ENCODE assay signal across 1 fruit fly cellular context in genomic region chrX:935049-935900, dm6.
TF ChIP-seq lines count a peak whose summit lies in the region.

TSS of gene TRAM (plus strand) at chrX:935232.

TF ChIP-seq in whole organism, embryonic, 481 proteins besides CTCF, POLR2A, EP300 and RAD21 (continued from another document and continues in another):
- TF ChIP-seq CG6765 (GFP tag; optimal IDR thresholded peaks at IDR 0.05; lab: Kevin White, UChicago) (peak; percentile 95), bigmax (GFP tag; optimal IDR thresholded peaks at IDR 0.05; lab: Kevin White, UChicago) (peak; percentile 40), inv (GFP tag; IDR thresholded peaks at IDR 0.05; lab: Robert Waterston, UW; ENCODE audit: partially characterized antibody) (peak; percentile 74), nerfin-2 (GFP tag; IDR thresholded peaks at IDR 0.05; lab: Robert Waterston, UW; ENCODE audit: partially characterized antibody) (peak; percentile 58), NC2β (GFP tag; optimal IDR thresholded peaks at IDR 0.05; lab: Kevin White, UChicago) (peak; percentile 95), CG8924 (tag; optimal IDR thresholded peaks at IDR 0.05; lab: Kevin White, UChicago) (peak; percentile 93), CG15514 (GFP tag; optimal IDR thresholded peaks at IDR 0.05; lab: Kevin White, UChicago) (peak; percentile 98), CG10462 (GFP tag; optimal IDR thresholded peaks at IDR 0.05; lab: Kevin White, UChicago) (peak; percentile 96), CG31388 (GFP tag; optimal IDR thresholded peaks at IDR 0.05; lab: Kevin White, UChicago) (peak; percentile 91), bab2 (GFP tag; optimal IDR thresholded peaks at IDR 0.05; lab: Kevin White, UChicago) (peak; percentile 99), CG14710 (tag; optimal IDR thresholded peaks at IDR 0.05; lab: Kevin White, UChicago) (peak; percentile 96), oc (tag; optimal IDR thresholded peaks at IDR 0.05; lab: Kevin White, UChicago) (peak; percentile 97), CG12104 (GFP tag; optimal IDR thresholded peaks at IDR 0.05; lab: Kevin White, UChicago) (peak; percentile 94), CG3726 (GFP tag; IDR thresholded peaks at IDR 0.05; lab: Robert Waterston, UW) (peak; percentile 99), gsb-n (tag; optimal IDR thresholded peaks at IDR 0.05; lab: Kevin White, UChicago) (peak; percentile 96), CG12391 (tag; optimal IDR thresholded peaks at IDR 0.05; lab: Kevin White, UChicago) (peak; percentile 98), jing (GFP tag; optimal IDR thresholded peaks at IDR 0.05; lab: Kevin White, UChicago) (peak; percentile 97), Hsf (GFP tag; optimal IDR thresholded peaks at IDR 0.05; lab: Kevin White, UChicago) (peak; percentile 98), grau (tag; optimal IDR thresholded peaks at IDR 0.05; lab: Kevin White, UChicago) (peak; percentile 93), otp (GFP tag; IDR thresholded peaks at IDR 0.05; lab: Robert Waterston, UW) (peak; percentile 99), E2f1 (GFP tag; IDR thresholded peaks at IDR 0.05; lab: Robert Waterston, UW) (peak; percentile 98), E2f2 (GFP tag; IDR thresholded peaks at IDR 0.05; lab: Robert Waterston, UW) (peak; percentile 96), CG4730 (GFP tag; IDR thresholded peaks at IDR 0.05; lab: Robert Waterston, UW) (peak; percentile 97), Elba2 (GFP tag; optimal IDR thresholded peaks at IDR 0.05; lab: Kevin White, UChicago) (peak; percentile 86), CG3281 (GFP tag; optimal IDR thresholded peaks at IDR 0.05; lab: Kevin White, UChicago) (peak; percentile 98), sc (optimal IDR thresholded peaks at IDR 0.05; lab: Kevin White, UChicago) (no peak), sc (GFP tag; optimal IDR thresholded peaks at IDR 0.05; lab: Kevin White, UChicago) (peak; percentile 97), CG5180 (GFP tag; optimal IDR thresholded peaks at IDR 0.05; lab: Kevin White, UChicago) (peak; percentile 88), Mes4 (GFP tag; optimal IDR thresholded peaks at IDR 0.05; lab: Kevin White, UChicago) (peak; percentile 98), CG33557 (GFP tag; optimal IDR thresholded peaks at IDR 0.05; lab: Kevin White, UChicago) (peak; percentile 98), CG9215 (GFP tag; IDR thresholded peaks at IDR 0.05; lab: Robert Waterston, UW) (peak; percentile 97), ERR (GFP tag; optimal IDR thresholded peaks at IDR 0.05; lab: Kevin White, UChicago) (peak; percentile 95), rib (GFP tag; IDR thresholded peaks at IDR 0.05; lab: Robert Waterston, UW) (peak; percentile 98), abd-A (tag; optimal IDR thresholded peaks at IDR 0.05; lab: Kevin White, UChicago) (no peak), Awh (GFP tag; IDR thresholded peaks at IDR 0.05; lab: Robert Waterston, UW) (peak; percentile 99), ase (GFP tag; IDR thresholded peaks at IDR 0.05; lab: Robert Waterston, UW) (peak; percentile 99), Eip74EF (GFP tag; optimal IDR thresholded peaks at IDR 0.05; lab: Kevin White, UChicago) (peak in 1 of 2 experiments; percentile 89), slp2 (GFP tag; optimal IDR thresholded peaks at IDR 0.05; lab: Kevin White, UChicago) (peak; percentile 98), CG31224 (GFP tag; IDR thresholded peaks at IDR 0.05; lab: Robert Waterston, UW) (peak; percentile 97), Ada2b (GFP tag; IDR thresholded peaks at IDR 0.05; lab: Robert Waterston, UW) (peak; percentile 98), gcm (GFP tag; optimal IDR thresholded peaks at IDR 0.05; lab: Kevin White, UChicago) (peak; percentile 97), ind (GFP tag; optimal IDR thresholded peaks at IDR 0.05; lab: Kevin White, UChicago) (peak; percentile 99), prd (optimal IDR thresholded peaks at IDR 0.05; lab: Kevin White, UChicago) (no peak), prd (GFP tag; IDR thresholded peaks at IDR 0.05; lab: Robert Waterston, UW) (peak; percentile 100), dati (GFP tag; IDR thresholded peaks at IDR 0.05; lab: Robert Waterston, UW) (peak; percentile 98), az2 (GFP tag; optimal IDR thresholded peaks at IDR 0.05; lab: Kevin White, UChicago) (peak; percentile 97), CG6272 (GFP tag; IDR thresholded peaks at IDR 0.05; lab: Robert Waterston, UW) (peak; percentile 98), chn (GFP tag; optimal IDR thresholded peaks at IDR 0.05; lab: Kevin White, UChicago) (peak; percentile 99), Hr78 (GFP tag; optimal IDR thresholded peaks at IDR 0.05; lab: Kevin White, UChicago) (peak in 1 of 2 experiments; percentile 85), H2.0 (GFP tag; IDR thresholded peaks at IDR 0.05; lab: Robert Waterston, UW) (peak; percentile 99), sima (GFP tag; optimal IDR thresholded peaks at IDR 0.05; lab: Kevin White, UChicago) (peak; percentile 95), CG12942 (GFP tag; optimal IDR thresholded peaks at IDR 0.05; lab: Kevin White, UChicago) (peak; percentile 98), CG11456 (GFP tag; IDR thresholded peaks at IDR 0.05; lab: Robert Waterston, UW) (peak; percentile 99), bsh (GFP tag; optimal IDR thresholded peaks at IDR 0.05; lab: Kevin White, UChicago) (peak; percentile 94 to 98), dmrt99B (tag; optimal IDR thresholded peaks at IDR 0.05; lab: Kevin White, UChicago) (peak; percentile 98), Hr51 (GFP tag; optimal IDR thresholded peaks at IDR 0.05; lab: Kevin White, UChicago) (peak; percentile 96 to 99), CG5953 (GFP tag; IDR thresholded peaks at IDR 0.05; lab: Robert Waterston, UW) (peak; percentile 99), stwl (tag; optimal IDR thresholded peaks at IDR 0.05; lab: Kevin White, UChicago) (peak; percentile 62), PHDP (tag; optimal IDR thresholded peaks at IDR 0.05; lab: Kevin White, UChicago) (peak; percentile 98), CG3847 (GFP tag; IDR thresholded peaks at IDR 0.05; lab: Robert Waterston, UW) (peak; percentile 99), ara (GFP tag; IDR thresholded peaks at IDR 0.05; lab: Robert Waterston, UW) (peak; percentile 99), mld (GFP tag; IDR thresholded peaks at IDR 0.05; lab: Robert Waterston, UW; ENCODE audit: partially characterized antibody) (peak; percentile 69; the same call in 1 of the 3 replicates), CG11723 (GFP tag; optimal IDR thresholded peaks at IDR 0.05; lab: Kevin White, UChicago) (peak; percentile 99), Tbp (GFP tag; optimal IDR thresholded peaks at IDR 0.05; lab: Kevin White, UChicago) (no peak), CG4424 (GFP tag; optimal IDR thresholded peaks at IDR 0.05; lab: Kevin White, UChicago) (peak; percentile 98), CG12769 (tag; optimal IDR thresholded peaks at IDR 0.05; lab: Kevin White, UChicago) (peak; percentile 99), sens-2 (GFP tag; IDR thresholded peaks at IDR 0.05; lab: Robert Waterston, UW) (peak; percentile 99), CG33213 (GFP tag; optimal IDR thresholded peaks at IDR 0.05; lab: Kevin White, UChicago) (peak; percentile 98), sisA (GFP tag; IDR thresholded peaks at IDR 0.05; lab: Robert Waterston, UW) (peak; percentile 99), pita (GFP tag; optimal IDR thresholded peaks at IDR 0.05; lab: Kevin White, UChicago) (no peak), Bgb (GFP tag; IDR thresholded peaks at IDR 0.05; lab: Robert Waterston, UW; ENCODE audit: partially characterized antibody) (peak; percentile 90), CG10654 (GFP tag; optimal IDR thresholded peaks at IDR 0.05; lab: Kevin White, UChicago) (peak; percentile 98), CG9876 (GFP tag; optimal IDR thresholded peaks at IDR 0.05; lab: Kevin White, UChicago) (peak; percentile 98), pnt (GFP tag; optimal IDR thresholded peaks at IDR 0.05; lab: Kevin White, UChicago) (peak; percentile 98), ems (GFP tag; optimal IDR thresholded peaks at IDR 0.05; lab: Kevin White, UChicago) (peak; percentile 97), hbn (GFP tag; IDR thresholded peaks at IDR 0.05; lab: Robert Waterston, UW; ENCODE audit: partially characterized antibody) (peak; percentile 69), YL-1 (GFP tag; optimal IDR thresholded peaks at IDR 0.05; lab: Kevin White, UChicago) (peak; percentile 99), CG10209 (GFP tag; optimal IDR thresholded peaks at IDR 0.05; lab: Kevin White, UChicago) (peak; percentile 98), z (GFP tag; IDR thresholded peaks at IDR 0.05; lab: Robert Waterston, UW) (peak; percentile 78; the same call in 2 of the 3 replicates), zen2 (GFP tag; IDR thresholded peaks at IDR 0.05; lab: Robert Waterston, UW; ENCODE audit: partially characterized antibody) (peak; percentile 67), fd102C (GFP tag; optimal IDR thresholded peaks at IDR 0.05; lab: Kevin White, UChicago) (peak; percentile 89), Drgx (GFP tag; IDR thresholded peaks at IDR 0.05; lab: Robert Waterston, UW) (peak; percentile 99), Hey (tag; optimal IDR thresholded peaks at IDR 0.05; lab: Kevin White, UChicago) (peak; percentile 96), CG34224 (GFP tag; IDR thresholded peaks at IDR 0.05; lab: Robert Waterston, UW; ENCODE audit: partially characterized antibody) (peak; percentile 68), chinmo (GFP tag; IDR thresholded peaks at IDR 0.05; lab: Robert Waterston, UW; ENCODE audit: partially characterized antibody) (no peak), scrt (GFP tag; optimal IDR thresholded peaks at IDR 0.05; lab: Kevin White, UChicago) (peak; percentile 94), CG10366 (GFP tag; IDR thresholded peaks at IDR 0.05; lab: Robert Waterston, UW) (peak; percentile 99), hkb (optimal IDR thresholded peaks at IDR 0.05; lab: Kevin White, UChicago) (no peak), hkb (GFP tag; IDR thresholded peaks at IDR 0.05; lab: Robert Waterston, UW) (peak; percentile 99), CG6683 (GFP tag; optimal IDR thresholded peaks at IDR 0.05; lab: Kevin White, UChicago) (peak; percentile 95), Med (GFP tag; lab: Kevin White, UChicago) (peak; percentile 100), D19A (tag; optimal IDR thresholded peaks at IDR 0.05; lab: Kevin White, UChicago) (peak; percentile 92), CG1024 (GFP tag; IDR thresholded peaks at IDR 0.05; lab: Robert Waterston, UW) (peak; percentile 96), CG17359 (tag; optimal IDR thresholded peaks at IDR 0.05; lab: Kevin White, UChicago) (peak; percentile 98), Poxn (GFP tag; IDR thresholded peaks at IDR 0.05; lab: Robert Waterston, UW) (peak; percentile 98), CG17385 (GFP tag; optimal IDR thresholded peaks at IDR 0.05; lab: Kevin White, UChicago) (peak; percentile 96), CG17802 (tag; optimal IDR thresholded peaks at IDR 0.05; lab: Kevin White, UChicago) (peak; percentile 89), twi (tag; optimal IDR thresholded peaks at IDR 0.05; lab: Kevin White, UChicago) (peak; percentile 90), CG14014 (GFP tag; IDR thresholded peaks at IDR 0.05; lab: Robert Waterston, UW) (peak; percentile 99), CG10565 (GFP tag; optimal IDR thresholded peaks at IDR 0.05; lab: Kevin White, UChicago) (peak; percentile 89), CG14441 (GFP tag; IDR thresholded peaks at IDR 0.05; lab: Robert Waterston, UW) (peak; percentile 99), Oaz (GFP tag; IDR thresholded peaks at IDR 0.05; lab: Robert Waterston, UW) (peak; percentile 98), HLH3B (GFP tag; IDR thresholded peaks at IDR 0.05; lab: Robert Waterston, UW) (peak; percentile 98), vfl (GFP tag; optimal IDR thresholded peaks at IDR 0.05; lab: Kevin White, UChicago) (peak; percentile 96), CG7839 (tag; optimal IDR thresholded peaks at IDR 0.05; lab: Kevin White, UChicago) (peak; percentile 98), Neu2 (GFP tag; optimal IDR thresholded peaks at IDR 0.05; lab: Kevin White, UChicago; ENCODE audit: borderline replicate concordance) (peak; percentile 92), Max (GFP tag; optimal IDR thresholded peaks at IDR 0.05; lab: Kevin White, UChicago) (peak; percentile 93), pzg (GFP tag; optimal IDR thresholded peaks at IDR 0.05; lab: Kevin White, UChicago) (peak; percentile 89), CG6254 (GFP tag; optimal IDR thresholded peaks at IDR 0.05; lab: Kevin White, UChicago) (peak; percentile 94), Stat92E (GFP tag; optimal IDR thresholded peaks at IDR 0.05; lab: Kevin White, UChicago) (peak in 1 of 3 experiments; percentile 90), emc (GFP tag; optimal IDR thresholded peaks at IDR 0.05; lab: Kevin White, UChicago) (peak; percentile 95), h (optimal IDR thresholded peaks at IDR 0.05; lab: Kevin White, UChicago) (no peak), CG9817 (tag; optimal IDR thresholded peaks at IDR 0.05; lab: Kevin White, UChicago) (peak; percentile 99), ken (GFP tag; IDR thresholded peaks at IDR 0.05; lab: Robert Waterston, UW) (peak; percentile 100), BtbVII (GFP tag; optimal IDR thresholded peaks at IDR 0.05; lab: Kevin White, UChicago) (peak; percentile 96), zfh1 (GFP tag; IDR thresholded peaks at IDR 0.05; lab: Robert Waterston, UW) (peak; percentile 99), ci (GFP tag; IDR thresholded peaks at IDR 0.05; lab: Robert Waterston, UW) (peak; percentile 100), zfh2 (GFP tag; optimal IDR thresholded peaks at IDR 0.05; lab: Kevin White, UChicago) (peak; percentile 98), CG7928 (GFP tag; optimal IDR thresholded peaks at IDR 0.05; lab: Kevin White, UChicago) (peak; percentile 100), CG32767 (GFP tag; IDR thresholded peaks at IDR 0.05; lab: Robert Waterston, UW) (peak; percentile 99), dysf (GFP tag; IDR thresholded peaks at IDR 0.05; lab: Robert Waterston, UW) (peak; percentile 99), CG17568 (GFP tag; optimal IDR thresholded peaks at IDR 0.05; lab: Kevin White, UChicago) (no peak), gcm2 (GFP tag; optimal IDR thresholded peaks at IDR 0.05; lab: Kevin White, UChicago) (peak; percentile 95), tll (GFP tag; optimal IDR thresholded peaks at IDR 0.05; lab: Kevin White, UChicago) (peak; percentile 40 to 72), CG9797 (GFP tag; optimal IDR thresholded peaks at IDR 0.05; lab: Kevin White, UChicago) (peak; percentile 85), CG7987 (GFP tag; optimal IDR thresholded peaks at IDR 0.05; lab: Kevin White, UChicago) (peak; percentile 94), odd (GFP tag; optimal IDR thresholded peaks at IDR 0.05; lab: Kevin White, UChicago) (peak; percentile 96), Dbx (GFP tag; IDR thresholded peaks at IDR 0.05; lab: Robert Waterston, UW) (peak; percentile 99), Scr (GFP tag; IDR thresholded peaks at IDR 0.05; lab: Robert Waterston, UW; ENCODE audit: partially characterized antibody) (peak; percentile 83), CG7786 (GFP tag; optimal IDR thresholded peaks at IDR 0.05; lab: Kevin White, UChicago) (peak; percentile 98), hb (GFP tag; IDR thresholded peaks at IDR 0.05; lab: Robert Waterston, UW; ENCODE audit: partially characterized antibody) (peak; percentile 70)
